Fruit fly (Drosophila melanogaster): ENCODE measurements around the gene cdi.

DNA sequence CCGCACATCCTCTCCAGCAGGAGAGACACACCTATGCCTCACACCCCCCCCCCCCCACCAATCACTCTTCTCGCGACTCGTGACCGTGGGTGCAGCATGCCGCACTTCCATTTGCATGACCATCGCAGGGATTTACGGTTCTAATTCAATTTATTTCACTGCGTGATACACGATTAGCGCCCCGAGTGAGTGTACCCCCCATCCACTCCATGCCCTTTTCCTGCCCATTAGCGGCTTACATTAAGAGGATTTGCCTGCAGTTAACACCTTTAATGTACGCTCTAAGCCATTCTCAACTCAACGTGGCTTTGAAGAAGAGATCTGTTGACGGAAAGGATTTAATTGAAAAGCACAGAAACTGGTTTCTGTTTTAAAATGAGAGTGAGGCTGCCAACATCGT, 41.6 kb downstream of the cdi start:
- TF ChIP-seq rn (GFP tag; IDR thresholded peaks at IDR 0.05) (no peak), D1 (tag; optimal IDR thresholded peaks at IDR 0.05) (no peak)

All from whole organism, pupa.